Worm (Caenorhabditis elegans): ENCODE data around the gene F09E5.3.

DNA sequence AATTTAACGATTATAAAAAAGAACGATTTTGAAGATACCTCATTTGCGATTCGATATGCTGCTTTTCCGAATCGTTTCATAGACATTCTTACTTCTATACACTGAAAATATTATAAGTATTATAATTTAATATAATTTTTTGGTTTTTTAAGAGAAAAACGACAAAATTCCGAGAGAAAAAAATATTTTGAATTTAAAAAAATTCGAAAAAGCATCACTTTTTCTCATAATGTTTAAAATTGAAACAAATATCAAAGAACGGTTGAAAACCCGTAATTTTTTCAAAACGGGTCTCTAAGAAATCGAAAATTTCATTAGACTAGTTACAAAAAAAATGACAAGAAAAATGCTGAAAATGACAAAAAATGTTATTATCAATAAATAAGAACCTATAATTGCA is 21.8 kb downstream of the F09E5.3 start, which contains the start of gene pink-1:
- TF ChIP-seq madf-2 (tag; optimal IDR thresholded peaks at IDR 0.05) (no peak), C08G9.2 (tag; optimal IDR thresholded peaks at IDR 0.05) (no peak), sdc-2 (tag; optimal IDR thresholded peaks at IDR 0.05) (no peak), ceh-2 (tag; optimal IDR thresholded peaks at IDR 0.05) (no peak), ceh-31 (tag; optimal IDR thresholded peaks at IDR 0.05) (no peak)

All from whole organism, late embryonic.